Worm (Caenorhabditis elegans) whole organism, late embryonic: ENCODE measurements around the gene rpl-28.

Experiments
- Y22D7AL.16 ChIP-seq: sonication (generic microtip); optimal IDR thresholded peaks from 2 replicates; lab custom pipeline; 2016; ENCODE audit warnings: missing genetic modification characterization, missing compliant biosample characterization
- ama-1 ChIP-seq: fragments of 150-350 bp; optimal IDR thresholded peaks from 2 replicates; lab custom pipeline; 2014
- ceh-2 ChIP-seq: sonication (generic microtip); optimal IDR thresholded peaks from 2 replicates; lab custom pipeline; 2016; ENCODE audit warnings: missing genotype, missing genetic modification characterization, missing compliant biosample characterization
- ceh-31 ChIP-seq: sonication (generic microtip); optimal IDR thresholded peaks from 2 replicates; lab custom pipeline; 2016; ENCODE audit warnings: missing genetic modification characterization, missing compliant biosample characterization
- fkh-10 ChIP-seq: fragments of 150-350 bp; optimal IDR thresholded peaks from 2 replicates; lab custom pipeline; 2014; ENCODE audit warnings: missing biosample characterization, missing genetic modification reagents, missing genetic modification characterization
- hlh-13 ChIP-seq: fragments of 200-800 bp; sonication (Bioruptor generic); optimal IDR thresholded peaks from 2 replicates; lab custom pipeline; 2018; ENCODE audit warnings: mild to moderate bottlenecking, missing genetic modification characterization, missing compliant biosample characterization
- nhr-11 ChIP-seq: fragments of 150-350 bp; optimal IDR thresholded peaks from 2 replicates; lab custom pipeline; 2014; ENCODE audit warnings: missing biosample characterization, missing genetic modification characterization
- pqm-1 ChIP-seq: sonication (generic microtip); optimal IDR thresholded peaks from 2 replicates; lab custom pipeline; 2016; ENCODE audit warnings: missing genetic modification characterization, missing compliant biosample characterization
- unc-42 ChIP-seq: sonication (generic microtip); optimal IDR thresholded peaks from 2 replicates; lab custom pipeline; 2016; ENCODE audit warnings: missing genotype, missing genetic modification characterization, missing compliant biosample characterization
- unc-55 ChIP-seq: sonication (generic microtip); optimal IDR thresholded peaks from 2 replicates; lab custom pipeline; 2017; ENCODE audit warnings: missing biosample characterization, missing genetic modification reagents, missing genetic modification characterization
- unc-86 ChIP-seq: sonication (generic microtip); optimal IDR thresholded peaks from 2 replicates; lab custom pipeline; 2016; ENCODE audit warnings: missing genetic modification characterization, missing compliant biosample characterization
- zip-5 ChIP-seq: sonication (generic microtip); optimal IDR thresholded peaks from 2 replicates; lab custom pipeline; 2016; ENCODE audit warnings: missing genetic modification characterization, missing compliant biosample characterization

- TF ChIP-seq ama-1 (lab: Kevin White, UChicago) (no peak), nhr-11 (tag; lab: Kevin White, UChicago) (no peak), unc-86 (no peak), pqm-1 (tag; lab: Kevin White, UChicago) (no peak), fkh-10 (GFP tag; lab: Kevin White, UChicago) (no peak), unc-55 (GFP tag; lab: Kevin White, UChicago) (no peak), hlh-13 (no peak), ceh-31 (tag; lab: Kevin White, UChicago) (no peak), ceh-2 (tag; lab: Kevin White, UChicago) (no peak), zip-5 (tag; lab: Kevin White, UChicago) (no peak), unc-42 (tag; lab: Kevin White, UChicago) (no peak), Y22D7AL.16 (tag; lab: Kevin White, UChicago) (no peak)
Measured at ce11 chrV:12754839-12755238, 26.9 kb upstream of the rpl-28 start, which contains the start of gene gpa-13.
